Fruit fly (Drosophila melanogaster): ENCODE data around the gene TfIIEbeta.
A peak's percentile ranks its signal among the peaks of the same experiment; 100 is the strongest.

The TfIIEbeta gene

DNA sequence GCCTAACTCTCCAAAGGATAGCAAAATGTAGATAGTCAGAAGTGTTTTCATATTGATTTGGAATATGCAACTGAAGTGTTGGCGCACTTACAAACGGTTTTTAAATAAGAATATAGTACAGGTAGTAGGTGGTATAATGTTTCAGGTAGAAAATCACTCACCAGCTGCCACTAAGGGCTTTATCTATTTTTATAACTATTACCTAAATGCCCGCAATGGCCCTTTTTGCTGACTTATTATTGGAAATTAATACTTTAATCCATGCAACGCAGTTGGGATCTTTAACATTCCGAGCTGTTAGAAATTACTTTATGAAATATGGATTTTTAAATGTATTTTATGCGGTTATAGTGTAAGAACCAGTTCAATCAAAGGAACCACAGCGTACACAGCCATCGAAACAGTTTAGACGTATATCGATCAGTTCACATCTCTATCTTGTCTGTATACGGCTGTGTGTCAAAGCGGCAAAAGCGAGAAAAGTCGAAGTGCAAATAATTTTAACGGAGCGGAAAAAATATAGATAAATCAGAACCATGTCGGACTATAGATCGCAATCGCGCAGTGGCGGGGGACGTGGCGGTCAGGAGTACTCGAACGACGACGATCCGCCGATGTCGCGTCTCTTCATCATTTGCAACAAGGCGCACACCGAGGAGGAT lies 3.3 kb upstream of the TfIIEbeta start, which contains the start of the genes srw and CG1316 (continued):
- peak; percentile 62 for TF ChIP-seq Dp (GFP tag; optimal IDR thresholded peaks at IDR 0.05)

DNA sequence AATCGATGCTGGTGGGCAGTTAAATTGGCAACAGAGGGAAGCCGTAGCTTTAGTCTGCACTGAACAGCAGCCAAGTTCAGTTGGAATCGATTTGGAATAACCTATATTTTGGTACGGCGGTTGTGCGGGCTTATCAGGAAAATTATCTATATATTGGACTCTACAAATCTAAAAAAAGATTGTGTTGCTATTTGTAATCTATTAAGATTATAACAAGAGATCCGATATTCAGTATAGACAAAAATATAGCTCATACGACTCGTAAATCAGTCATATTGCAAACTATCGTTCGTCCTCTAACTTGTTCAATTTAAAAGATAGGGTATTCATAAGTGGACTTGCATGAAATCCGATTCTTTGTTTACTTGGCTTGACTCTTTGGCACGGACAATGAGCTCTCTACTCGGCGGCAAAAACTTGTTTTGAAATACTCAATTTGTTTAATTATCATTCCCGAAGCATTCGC lies 1.8 kb downstream of the TfIIEbeta start, which contains the start of gene Hexo1:
Gene Hexo1, plus strand, starts transcription at position 51 of the 466 bp plus-strand sequence.
- TF ChIP-seq CG2116 (GFP tag; optimal IDR thresholded peaks at IDR 0.05), result no peak
- TF ChIP-seq fru (optimal IDR thresholded peaks at IDR 0.05), result no peak
- TF ChIP-seq Dref (GFP tag; IDR thresholded peaks at IDR 0.05), result no peak
- TF ChIP-seq CG10462 (GFP tag; optimal IDR thresholded peaks at IDR 0.05), result no peak
- TF ChIP-seq esg (GFP tag; conservative IDR thresholded peaks at IDR 0.05), result no peak
- TF ChIP-seq fu2 (GFP tag; optimal IDR thresholded peaks at IDR 0.05), result no peak
- TF ChIP-seq CG1832 (GFP tag; optimal IDR thresholded peaks at IDR 0.05), result no peak
- TF ChIP-seq pb (GFP tag; optimal IDR thresholded peaks at IDR 0.05), result no peak
- peak; percentile 29 for TF ChIP-seq caup (GFP tag; optimal IDR thresholded peaks at IDR 0.05; ENCODE audit: severe bottlenecking)
- no peak for TF ChIP-seq CG9797 (GFP tag; optimal IDR thresholded peaks at IDR 0.05)
- TF ChIP-seq Camta (GFP tag; optimal IDR thresholded peaks at IDR 0.05), result no peak
- no peak for TF ChIP-seq CG4730 (GFP tag; IDR thresholded peaks at IDR 0.05)
- TF ChIP-seq bowl (GFP tag; IDR thresholded peaks at IDR 0.05), result no peak
- no peak for TF ChIP-seq lmd (GFP tag; IDR thresholded peaks at IDR 0.05)
- no peak for TF ChIP-seq CG9215 (GFP tag; IDR thresholded peaks at IDR 0.05)
- no peak for TF ChIP-seq onecut (GFP tag; IDR thresholded peaks at IDR 0.05)
- TF ChIP-seq usp (GFP tag; optimal IDR thresholded peaks at IDR 0.05), result no peak
- peak; percentile 17 for TF ChIP-seq cwo (GFP tag; optimal IDR thresholded peaks at IDR 0.05)
- TF ChIP-seq al (GFP tag; IDR thresholded peaks at IDR 0.05), result no peak
- peak; percentile 0 for TF ChIP-seq Nf-YC (tag; optimal IDR thresholded peaks at IDR 0.05)
- 0 out of 2 replicates have a peak, but pooled peaks have one; percentile 15 for TF ChIP-seq Drgx (GFP tag; IDR thresholded peaks at IDR 0.05)
- TF ChIP-seq ems (GFP tag; optimal IDR thresholded peaks at IDR 0.05), result no peak
- TF ChIP-seq Optix (GFP tag; IDR thresholded peaks at IDR 0.05), result no peak
- TF ChIP-seq CG3163 (GFP tag; optimal IDR thresholded peaks at IDR 0.05), result no peak
- TF ChIP-seq ftz-f1 (GFP tag; optimal IDR thresholded peaks at IDR 0.05), result no peak
- TF ChIP-seq ssp (GFP tag; IDR thresholded peaks at IDR 0.05), result no peak
- TF ChIP-seq kni (GFP tag; optimal IDR thresholded peaks at IDR 0.05), result peak; percentile 11
- TF ChIP-seq pho (GFP tag; optimal IDR thresholded peaks at IDR 0.05), result no peak
- no peak for TF ChIP-seq pnt (GFP tag; optimal IDR thresholded peaks at IDR 0.05)
- no peak for TF ChIP-seq CTCF (GFP tag; optimal IDR thresholded peaks at IDR 0.05)
- TF ChIP-seq Bteb2 (GFP tag; optimal IDR thresholded peaks at IDR 0.05), result no peak
- no peak for TF ChIP-seq Nf-YB (GFP tag; optimal IDR thresholded peaks at IDR 0.05)
- no peak for TF ChIP-seq CG8281 (tag; optimal IDR thresholded peaks at IDR 0.05)
- no peak for TF ChIP-seq Stat92E (GFP tag; optimal IDR thresholded peaks at IDR 0.05)
- no peak for TF ChIP-seq tna (GFP tag; IDR thresholded peaks at IDR 0.05; ENCODE audit: partially characterized antibody)
- TF ChIP-seq Dp (GFP tag; optimal IDR thresholded peaks at IDR 0.05), result no peak
- TF ChIP-seq pan (optimal IDR thresholded peaks at IDR 0.05), result no peak
- peak in 1 of 2 experiments; percentile 36 for TF ChIP-seq pan (GFP tag; optimal IDR thresholded peaks at IDR 0.05 in 1 of 2, IDR thresholded peaks at IDR 0.05 in 1 of 2)
- TF ChIP-seq CG10267 (tag; optimal IDR thresholded peaks at IDR 0.05), result peak; percentile 8
- no peak for TF ChIP-seq twi (tag; optimal IDR thresholded peaks at IDR 0.05)
- TF ChIP-seq CG10565 (GFP tag; optimal IDR thresholded peaks at IDR 0.05), result no peak
- no peak for TF ChIP-seq MESR4 (GFP tag; optimal IDR thresholded peaks at IDR 0.05)
- no peak for TF ChIP-seq stwl (tag; optimal IDR thresholded peaks at IDR 0.05)
- TF ChIP-seq CG8089 (GFP tag; optimal IDR thresholded peaks at IDR 0.05), result no peak
- TF ChIP-seq vfl (GFP tag; optimal IDR thresholded peaks at IDR 0.05), result no peak
- peak; percentile 92 for TF ChIP-seq Ets65A (GFP tag)
- no peak for TF ChIP-seq CG9932 (GFP tag; IDR thresholded peaks at IDR 0.05)
- no peak for TF ChIP-seq CG30020 (tag; optimal IDR thresholded peaks at IDR 0.05)
- no peak for TF ChIP-seq klu (GFP tag; IDR thresholded peaks at IDR 0.05)
- no peak for TF ChIP-seq CG10431 (GFP tag; optimal IDR thresholded peaks at IDR 0.05)
